Worm (Caenorhabditis elegans) whole organism, late embryonic: ENCODE measurements around the gene amx-1.

Experiments
- C38D4.7 ChIP-seq: fragments of 200-800 bp; sonication (Bioruptor generic); optimal IDR thresholded peaks from 2 replicates; lab custom pipeline; 2018; ENCODE audit warnings: mild to moderate bottlenecking, missing genetic modification characterization, moderate library complexity, missing compliant biosample characterization
- F13H6.1 ChIP-seq: sonication (generic microtip); optimal IDR thresholded peaks from 2 replicates; lab custom pipeline; 2016; ENCODE audit warnings: missing genetic modification characterization, missing compliant biosample characterization
- K02D7.2 ChIP-seq: sonication (generic microtip); optimal IDR thresholded peaks from 2 replicates; lab custom pipeline; 2017; ENCODE audit warnings: mild to moderate bottlenecking, missing genetic modification characterization, missing compliant biosample characterization
- K09A11.1 ChIP-seq: sonication (generic microtip); optimal IDR thresholded peaks from 2 replicates; lab custom pipeline; 2017; ENCODE audit warnings: antibody characterized with exemption, mild to moderate bottlenecking, missing genetic modification characterization, missing compliant biosample characterization; ENCODE audit not compliant: insufficient read depth
- T23F11.4 ChIP-seq: fragments of 200-800 bp; sonication (Bioruptor generic); optimal IDR thresholded peaks from 2 replicates; lab custom pipeline; 2018; ENCODE audit warnings: mild to moderate bottlenecking, missing genetic modification characterization, missing compliant biosample characterization
- ahr-1 ChIP-seq: sonication (generic microtip); optimal IDR thresholded peaks from 2 replicates; lab custom pipeline; 2016; ENCODE audit warnings: missing genetic modification characterization, missing compliant biosample characterization
- ceh-14 ChIP-seq: sonication (generic microtip); optimal IDR thresholded peaks from 2 replicates; lab custom pipeline; 2016; ENCODE audit warnings: missing genotype, missing genetic modification characterization, missing compliant biosample characterization
- ceh-18 ChIP-seq: sonication (generic microtip); optimal IDR thresholded peaks from 2 replicates; lab custom pipeline; 2016; ENCODE audit warnings: missing genetic modification characterization, missing compliant biosample characterization
- ceh-19 ChIP-seq: fragments of 200-800 bp; sonication (Bioruptor generic); optimal IDR thresholded peaks from 2 replicates; lab custom pipeline; 2018; ENCODE audit warnings: mild to moderate bottlenecking, missing genetic modification characterization, missing compliant biosample characterization
- ceh-2 ChIP-seq: sonication (generic microtip); optimal IDR thresholded peaks from 2 replicates; lab custom pipeline; 2016; ENCODE audit warnings: missing genotype, missing genetic modification characterization, missing compliant biosample characterization
- ceh-30 ChIP-seq: fragments of 150-350 bp; optimal IDR thresholded peaks from 2 replicates; lab custom pipeline; 2014; ENCODE audit warnings: missing biosample characterization, missing genetic modification characterization
- ceh-31 ChIP-seq: sonication (generic microtip); optimal IDR thresholded peaks from 2 replicates; lab custom pipeline; 2016; ENCODE audit warnings: missing genetic modification characterization, missing compliant biosample characterization
- ceh-34 ChIP-seq: sonication (generic microtip); optimal IDR thresholded peaks from 2 replicates; lab custom pipeline; 2016; ENCODE audit warnings: mild to moderate bottlenecking, missing genetic modification characterization, missing compliant biosample characterization
- ceh-45 ChIP-seq: fragments of 200-800 bp; sonication (Bioruptor generic); IDR thresholded peaks from 2 replicates; pipeline ENCODE4 v1.3.6; 2022; ENCODE audit warnings: missing genetic modification reagents, missing genetic modification characterization, missing compliant biosample characterization
- ceh-48 ChIP-seq: sonication (generic microtip); optimal IDR thresholded peaks from 2 replicates; lab custom pipeline; 2016; ENCODE audit warnings: missing genetic modification characterization, inconsistent platforms, missing compliant biosample characterization
- ceh-6 ChIP-seq: fragments of 200-800 bp; sonication (Bioruptor generic); optimal IDR thresholded peaks from 2 replicates; lab custom pipeline; 2018; ENCODE audit warnings: mild to moderate bottlenecking, missing genetic modification characterization, missing compliant biosample characterization
- che-1 ChIP-seq: sonication (generic microtip); optimal IDR thresholded peaks from 2 replicates; lab custom pipeline; 2016; ENCODE audit warnings: mild to moderate bottlenecking, missing genetic modification characterization, missing compliant biosample characterization
- dve-1 ChIP-seq: sonication (generic microtip); optimal IDR thresholded peaks from 2 replicates; lab custom pipeline; 2017; ENCODE audit warnings: antibody characterized with exemption, mild to moderate bottlenecking, missing genetic modification characterization, missing compliant biosample characterization
- elt-2 ChIP-seq: sonication (generic microtip); optimal IDR thresholded peaks from 2 replicates; lab custom pipeline; 2016; ENCODE audit warnings: missing genetic modification reagents, missing genetic modification characterization, missing compliant biosample characterization
- elt-4 ChIP-seq: sonication (generic microtip); optimal IDR thresholded peaks from 2 replicates; lab custom pipeline; 2016; ENCODE audit warnings: missing genetic modification characterization, missing compliant biosample characterization
- eyg-1 ChIP-seq: sonication (generic microtip); optimal IDR thresholded peaks from 2 replicates; lab custom pipeline; 2016; ENCODE audit warnings: missing genotype, missing genetic modification characterization, missing compliant biosample characterization
- fax-1 ChIP-seq: sonication (generic microtip); optimal IDR thresholded peaks from 2 replicates; lab custom pipeline; 2016; ENCODE audit warnings: missing genotype, missing genetic modification characterization, missing compliant biosample characterization
- fkh-10 ChIP-seq: fragments of 150-350 bp; optimal IDR thresholded peaks from 2 replicates; lab custom pipeline; 2014; ENCODE audit warnings: missing biosample characterization, missing genetic modification reagents, missing genetic modification characterization
- fkh-6 ChIP-seq: sonication (generic microtip); optimal IDR thresholded peaks from 2 replicates; lab custom pipeline; 2016; ENCODE audit warnings: missing genetic modification characterization, missing compliant biosample characterization
- gmeb-2 ChIP-seq: sonication (generic microtip); optimal IDR thresholded peaks from 2 replicates; lab custom pipeline; 2016; ENCODE audit warnings: missing genetic modification characterization, inconsistent platforms, missing compliant biosample characterization
- hlh-15 ChIP-seq: sonication (generic microtip); optimal IDR thresholded peaks from 2 replicates; lab custom pipeline; 2016; ENCODE audit warnings: missing genetic modification characterization, missing compliant biosample characterization
- nfya-1 ChIP-seq: sonication (generic microtip); optimal IDR thresholded peaks from 2 replicates; lab custom pipeline; 2017; ENCODE audit warnings: missing genetic modification characterization, mild to moderate bottlenecking, missing compliant biosample characterization, antibody characterized with exemption, moderate library complexity
- pag-3 ChIP-seq: sonication (generic microtip); optimal IDR thresholded peaks from 2 replicates; lab custom pipeline; 2016; ENCODE audit warnings: missing compliant biosample characterization, missing genetic modification characterization, borderline replicate concordance
- pat-9 ChIP-seq: fragments of 200-800 bp; sonication (Bioruptor generic); optimal IDR thresholded peaks from 2 replicates; lab custom pipeline; 2018; ENCODE audit warnings: mild to moderate bottlenecking, missing genetic modification characterization, moderate library complexity, missing compliant biosample characterization
- pax-1 ChIP-seq: fragments of 150-350 bp; optimal IDR thresholded peaks from 2 replicates; lab custom pipeline; 2014; ENCODE audit warnings: missing biosample characterization, missing genetic modification characterization
- pha-2 ChIP-seq: sonication (generic microtip); optimal IDR thresholded peaks from 2 replicates; lab custom pipeline; 2017; ENCODE audit warnings: mild to moderate bottlenecking, missing genetic modification characterization, missing compliant biosample characterization
- pha-4 ChIP-seq: fragments of 150-350 bp; optimal IDR thresholded peaks from 2 replicates; lab custom pipeline; 2018; ENCODE audit warnings: missing biosample characterization, missing genetic modification reagents, missing genetic modification characterization
- pros-1 ChIP-seq: fragments of 150-350 bp; optimal IDR thresholded peaks from 2 replicates; lab custom pipeline; 2014; ENCODE audit warnings: missing biosample characterization, missing genetic modification reagents, missing genetic modification characterization
- ref-2 ChIP-seq: sonication (generic microtip); optimal IDR thresholded peaks from 2 replicates; lab custom pipeline; 2016; ENCODE audit warnings: missing genetic modification characterization, missing compliant biosample characterization
- rnt-1 ChIP-seq: sonication (generic microtip); optimal IDR thresholded peaks from 2 replicates; lab custom pipeline; 2016; ENCODE audit warnings: missing genetic modification characterization, missing compliant biosample characterization
- sdc-2 ChIP-seq: sonication (generic microtip); optimal IDR thresholded peaks from 2 replicates; lab custom pipeline; 2016; ENCODE audit warnings: missing genotype, missing genetic modification characterization, missing compliant biosample characterization
- sox-4 ChIP-seq: sonication (generic microtip); optimal IDR thresholded peaks from 2 replicates; lab custom pipeline; 2017; ENCODE audit warnings: mild to moderate bottlenecking, missing genetic modification characterization, inconsistent platforms, missing compliant biosample characterization
- tbx-2 ChIP-seq: sonication (generic microtip); optimal IDR thresholded peaks from 2 replicates; lab custom pipeline; 2016; ENCODE audit warnings: missing genetic modification characterization, missing compliant biosample characterization
- unc-3 ChIP-seq, 2 experiments: fragments of 200-800 bp in 1 of 2; sonication (Bioruptor generic) in 1 of 2; sonication (generic microtip) in 1 of 2; conservative IDR thresholded peaks in 1 of 2; optimal IDR thresholded peaks in 1 of 2; 2 replicates each; pipeline versions ENCODE4 v1.3.6 to Lab custom; 2016 to 2022; ENCODE audit warnings: missing compliant biosample characterization in 2 of 2, missing genetic modification characterization in 2 of 2, missing genetic modification reagents in 1 of 2
- unc-42 ChIP-seq: sonication (generic microtip); optimal IDR thresholded peaks from 2 replicates; lab custom pipeline; 2016; ENCODE audit warnings: missing genotype, missing genetic modification characterization, missing compliant biosample characterization
- unc-55 ChIP-seq: sonication (generic microtip); optimal IDR thresholded peaks from 2 replicates; lab custom pipeline; 2017; ENCODE audit warnings: missing biosample characterization, missing genetic modification reagents, missing genetic modification characterization
- unc-86 ChIP-seq: sonication (generic microtip); optimal IDR thresholded peaks from 2 replicates; lab custom pipeline; 2016; ENCODE audit warnings: missing genetic modification characterization, missing compliant biosample characterization
- ztf-16 ChIP-seq: sonication (generic microtip); optimal IDR thresholded peaks from 2 replicates; lab custom pipeline; 2017; ENCODE audit warnings: missing genetic modification characterization, missing compliant biosample characterization

The amx-1 gene

ce11 chrIII:3854868-3855267 is 32.7 kb downstream of the amx-1 start:
- TF ChIP-seq ceh-45 = 0 out of 2 replicates have a peak, but pooled peaks have one; percentile 59
- peak; percentile 29 for TF ChIP-seq ceh-31 (tag; lab: Kevin White, UChicago)

ce11 chrIII:3857007-3857406 is 34.8 kb downstream of the amx-1 start:
- peak; percentile 16 for TF ChIP-seq ceh-31 (tag; lab: Kevin White, UChicago)
- TF ChIP-seq, all 69 proteins: peak for 1; not testable (repeated sequence) for 68

- TF ChIP-seq F13H6.1 (no peak), ztf-16 (tag; lab: Kevin White, UChicago) (peak; percentile 57), gmeb-2 (no peak), T23F11.4 (peak; percentile 28), C38D4.7 (GFP tag; lab: Kevin White, UChicago) (no peak), K09A11.1 (tag; lab: Kevin White, UChicago) (no peak), ceh-19 (GFP tag; lab: Kevin White, UChicago) (peak; percentile 54), eyg-1 (tag; lab: Kevin White, UChicago) (no peak), pag-3 (no peak), unc-55 (GFP tag; lab: Kevin White, UChicago) (peak; percentile 21), nfya-1 (peak; percentile 91), ceh-18 (tag; lab: Kevin White, UChicago) (peak; percentile 85), pros-1 (peak; percentile 77), pha-2 (tag; lab: Kevin White, UChicago) (no peak), fkh-6 (tag; lab: Kevin White, UChicago) (no peak), unc-3 (GFP tag; conservative IDR thresholded peaks at IDR 0.05; lab: Robert Waterston, UW) (peak; percentile 57; the same call in 1 of the 2 replicates), unc-3 (tag; optimal IDR thresholded peaks at IDR 0.05; lab: Kevin White, UChicago) (peak; percentile 60), dve-1 (tag; lab: Kevin White, UChicago) (peak; percentile 57), che-1 (tag; lab: Kevin White, UChicago) (no peak), unc-86 (tag; lab: Kevin White, UChicago) (peak; percentile 50), ceh-48 (tag; lab: Kevin White, UChicago) (peak; percentile 49), pax-1 (peak; percentile 65), pat-9 (tag; lab: Kevin White, UChicago) (peak; percentile 8), elt-4 (no peak), ceh-31 (tag; lab: Kevin White, UChicago) (peak; percentile 86), tbx-2 (tag; lab: Kevin White, UChicago) (peak; percentile 68), hlh-15 (peak; percentile 11), unc-42 (peak; percentile 82), elt-2 (peak; percentile 17), ceh-6 (GFP tag; lab: Kevin White, UChicago) (no peak), sdc-2 (tag; lab: Kevin White, UChicago) (peak; percentile 10), ceh-45 (no peak), ahr-1 (tag; lab: Kevin White, UChicago) (no peak), ref-2 (tag; lab: Kevin White, UChicago) (peak; percentile 54), pha-4 (no peak), rnt-1 (peak; percentile 44), ceh-14 (tag; lab: Kevin White, UChicago) (peak; percentile 54), fkh-10 (GFP tag; lab: Kevin White, UChicago) (peak; percentile 13), ceh-34 (tag; lab: Kevin White, UChicago) (peak; percentile 77), ceh-2 (tag; lab: Kevin White, UChicago) (no peak), K02D7.2 (no peak), fax-1 (tag; lab: Kevin White, UChicago) (no peak), sox-4 (peak; percentile 31), ceh-30 (tag; lab: Kevin White, UChicago) (peak; percentile 38)
- TF ChIP-seq, all 69 proteins: peak for 26
Measured at ce11 chrIII:3862918-3863385, 40.7 kb downstream of the amx-1 start, which contains the start of gene brc-1. TSS of gene brc-1 (minus strand) at chrIII:3862968.
